Worm (Caenorhabditis elegans) whole organism, midembryonic: ENCODE data around the gene Y54F10BM.20.

Experiments used
- ztf-23 ChIP-seq: fragments of 200-800 bp; sonication (Bioruptor generic); IDR thresholded peaks from 2 replicates; pipeline ENCODE4 v1.3.6; 2022; ENCODE audit warnings: missing genetic modification reagents, missing genetic modification characterization, missing compliant biosample characterization
- ztf-29 ChIP-seq: fragments of 200-800 bp; sonication (Bioruptor generic); IDR thresholded peaks from 2 replicates; pipeline ENCODE4 v1.3.6; 2022; ENCODE audit warnings: missing genetic modification reagents, missing genetic modification characterization, missing compliant biosample characterization

DNA sequence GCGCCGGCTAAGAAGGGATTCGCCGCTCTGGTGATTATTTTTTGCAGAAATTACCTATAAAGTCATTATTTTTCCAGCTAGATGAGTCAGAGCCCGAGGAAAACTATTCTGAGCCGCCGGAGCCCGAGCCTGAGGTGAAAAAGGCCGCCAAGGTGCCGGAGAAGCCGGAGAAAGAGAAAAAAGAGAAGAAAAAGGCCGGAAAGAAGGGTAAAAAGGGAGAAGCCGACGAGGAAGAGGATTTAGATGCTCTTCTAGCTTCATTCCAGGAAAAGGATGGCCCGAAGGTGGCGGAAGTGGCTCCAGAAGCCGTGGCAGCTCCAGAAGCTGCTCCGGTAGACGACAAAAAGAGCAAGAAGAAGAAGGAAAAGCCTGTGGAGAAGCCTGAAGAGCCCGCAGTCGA lies 6.6 kb downstream of the Y54F10BM.20 start:
- no peak for TF ChIP-seq ztf-23 (GFP tag; lab: Robert Waterston, UW)
- TF ChIP-seq ztf-29 (GFP tag; lab: Robert Waterston, UW) = no peak
